Worm (Caenorhabditis elegans): Measurements from ENCODE around the gene zak-1.

DNA sequence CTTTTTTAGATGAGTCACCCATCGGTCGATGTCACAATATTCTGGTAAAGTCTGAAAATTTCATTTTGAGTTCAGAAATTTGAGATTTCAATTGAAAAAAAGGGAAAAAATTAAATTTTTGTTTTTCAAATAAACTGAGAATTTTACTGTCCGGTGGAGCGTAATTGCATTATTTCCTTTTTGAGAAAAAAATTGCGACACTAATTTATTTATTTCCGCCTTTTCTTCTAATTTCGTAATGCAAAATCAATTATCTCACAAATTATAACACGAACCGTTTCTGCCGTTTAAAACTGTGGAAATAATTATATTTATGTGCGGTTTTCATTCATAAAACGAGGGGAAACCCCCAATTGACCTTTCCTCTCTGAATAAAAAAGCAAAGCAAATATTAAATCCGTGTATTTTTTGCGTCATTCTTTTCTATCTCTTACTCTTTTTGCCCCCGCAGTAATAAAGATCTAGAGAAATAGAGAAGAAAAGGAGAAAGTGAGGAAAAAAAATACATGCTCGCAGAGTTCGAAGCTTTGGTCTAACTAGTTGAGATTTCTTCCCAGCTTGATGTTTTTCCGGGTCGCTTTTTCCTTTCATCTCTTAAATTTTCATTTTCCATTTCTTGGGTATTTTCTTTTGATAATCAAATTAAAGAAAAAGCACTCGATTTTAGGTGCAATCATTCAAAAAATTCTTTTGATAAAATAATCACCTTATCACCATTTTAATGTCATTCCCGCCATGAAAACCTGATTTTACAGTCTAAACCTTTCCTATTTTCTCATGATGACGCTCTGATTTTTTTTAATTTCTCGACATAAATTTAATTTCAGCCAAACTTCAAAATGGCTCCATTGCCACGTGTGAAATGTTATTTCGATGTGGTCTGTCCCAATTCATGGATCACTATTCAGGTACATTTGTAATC is 46.7 kb upstream of the zak-1 start, which contains the start of the genes brc-2 and T07E3.3:
- TF ChIP-seq ztf-29 (GFP tag; IDR thresholded peaks at IDR 0.05) = no peak
- TF ChIP-seq med-1 (GFP tag; optimal IDR thresholded peaks at IDR 0.05; ENCODE audit: insufficient read depth) = no peak
- TF ChIP-seq ref-1 (GFP tag; conservative IDR thresholded peaks at IDR 0.05) = no peak
- TF ChIP-seq cog-1 (tag; optimal IDR thresholded peaks at IDR 0.05) = no peak
- TF ChIP-seq T22C8.4 (GFP tag; IDR thresholded peaks at IDR 0.05) = no peak

Data from whole organism, midembryonic.